Worm (Caenorhabditis elegans) whole organism, L4 larva: ENCODE measurements around the gene syp-1.

Experiments
- F10B5.3 ChIP-seq: sonication (generic microtip); optimal IDR thresholded peaks from 2 replicates; lab custom pipeline; 2016; ENCODE audit warnings: mild to moderate bottlenecking, missing genetic modification characterization, missing compliant biosample characterization
- F26F4.8 ChIP-seq: fragments of 200-800 bp; sonication (Bioruptor generic); conservative IDR thresholded peaks from 2 replicates; pipeline ENCODE4 v1.3.6; 2022; ENCODE audit warnings: missing genetic modification characterization, missing compliant biosample characterization
- F37D6.2 ChIP-seq: sonication (generic microtip); optimal IDR thresholded peaks from 2 replicates; lab custom pipeline; 2016; ENCODE audit warnings: mild to moderate bottlenecking, missing genetic modification characterization, missing compliant biosample characterization
- R02D3.7 ChIP-seq: fragments of 150-350 bp; sonication (generic microtip); optimal IDR thresholded peaks from 3 replicates; lab custom pipeline; 2014; ENCODE audit warnings: missing biosample characterization, missing genetic modification characterization
- T20F7.1 ChIP-seq: fragments of 200-800 bp; sonication (Bioruptor generic); optimal IDR thresholded peaks from 2 replicates; lab custom pipeline; 2018; ENCODE audit warnings: mild to moderate bottlenecking, missing genetic modification characterization, missing compliant biosample characterization
- T26A8.4 ChIP-seq: fragments of 200-800 bp; sonication (Bioruptor generic); IDR thresholded peaks from 2 replicates; pipeline ENCODE4 v1.3.6; 2022; ENCODE audit warnings: missing genetic modification characterization, missing compliant biosample characterization
- Y105C5A.15 ChIP-seq: fragments of 200-800 bp; sonication (Bioruptor generic); IDR thresholded peaks from 2 replicates; pipeline ENCODE4 v1.3.6; 2022; ENCODE audit warnings: missing genetic modification characterization, missing compliant biosample characterization
- Y48G9A.11 ChIP-seq: fragments of 200-800 bp; sonication (Bioruptor generic); IDR thresholded peaks from 2 replicates; pipeline ENCODE4 v1.3.6; 2022; ENCODE audit warnings: missing genetic modification reagents, missing genetic modification characterization, missing compliant biosample characterization
- Y75B8A.6 ChIP-seq: fragments of 200-800 bp; sonication (Bioruptor generic); IDR thresholded peaks from 2 replicates; pipeline ENCODE4 v1.3.6; 2022; ENCODE audit warnings: missing genetic modification reagents, missing genetic modification characterization, missing compliant biosample characterization
- aha-1 ChIP-seq: fragments of 150-350 bp; peaks from one replicate; lab custom pipeline; 2014; ENCODE audit warnings: missing biosample characterization, missing genetic modification characterization
- ama-1 ChIP-seq: fragments of 150-350 bp; optimal IDR thresholded peaks from 2 replicates; lab custom pipeline; 2014; ENCODE audit warnings: inconsistent platforms, mixed read lengths
- ceh-44 ChIP-seq: fragments of 200-800 bp; sonication (Bioruptor generic); IDR thresholded peaks from 2 replicates; pipeline ENCODE4 v1.3.6; 2022; ENCODE audit warnings: missing genetic modification reagents, missing genetic modification characterization, missing compliant biosample characterization
- ceh-62 ChIP-seq: sonication (generic microtip); optimal IDR thresholded peaks from 2 replicates; lab custom pipeline; 2017; ENCODE audit warnings: missing biosample characterization, missing genetic modification characterization
- ceh-82 ChIP-seq: sonication (generic microtip); optimal IDR thresholded peaks from 2 replicates; lab custom pipeline; 2017; ENCODE audit warnings: missing biosample characterization, missing genetic modification characterization
- cey-2 ChIP-seq: sonication (generic microtip); optimal IDR thresholded peaks from 3 replicates; lab custom pipeline; 2017; ENCODE audit warnings: missing genetic modification characterization, mild to moderate bottlenecking, missing compliant biosample characterization, antibody characterized with exemption, borderline replicate concordance; ENCODE audit not compliant: insufficient read depth
- daf-12 ChIP-seq: fragments of 150-350 bp; optimal IDR thresholded peaks from 2 replicates; lab custom pipeline; 2014; ENCODE audit warnings: missing biosample characterization, missing genetic modification reagents, missing genetic modification characterization
- daf-16 ChIP-seq, 3 experiments: sonication (generic microtip); optimal IDR thresholded peaks; 2 replicates each; lab custom pipeline; 2016 to 2017; ENCODE audit warnings: missing genetic modification characterization in 3 of 3, missing genetic modification reagents in 3 of 3, mild to moderate bottlenecking in 2 of 3, missing compliant biosample characterization in 2 of 3, missing biosample characterization in 1 of 3, moderate library complexity in 1 of 3
- daf-19 ChIP-seq: fragments of 200-800 bp; sonication (Bioruptor generic); conservative IDR thresholded peaks from 2 replicates; pipeline ENCODE4 v1.3.6; 2022; ENCODE audit warnings: missing genetic modification characterization, missing compliant biosample characterization
- dmd-8 ChIP-seq: fragments of 200-800 bp; sonication (Bioruptor generic); IDR thresholded peaks from 2 replicates; pipeline ENCODE4 v1.3.6; 2022; ENCODE audit warnings: missing genetic modification characterization, missing compliant biosample characterization
- dpl-1 ChIP-seq: fragments of 150-350 bp; optimal IDR thresholded peaks from 2 replicates; lab custom pipeline; 2014; ENCODE audit warnings: missing biosample characterization, missing genetic modification reagents, missing genetic modification characterization
- dve-1 ChIP-seq: sonication (generic microtip); optimal IDR thresholded peaks from 2 replicates; lab custom pipeline; 2017; ENCODE audit warnings: antibody characterized with exemption, mild to moderate bottlenecking, missing genetic modification characterization, missing compliant biosample characterization; ENCODE audit not compliant: insufficient read depth
- fos-1 ChIP-seq: fragments of 150-350 bp; optimal IDR thresholded peaks from 2 replicates; lab custom pipeline; 2014; ENCODE audit warnings: missing biosample characterization, missing genetic modification characterization
- hlh-30 ChIP-seq: sonication (generic microtip); optimal IDR thresholded peaks from 2 replicates; lab custom pipeline; 2017; ENCODE audit warnings: antibody characterized with exemption, mild to moderate bottlenecking, missing genetic modification characterization, missing compliant biosample characterization; ENCODE audit not compliant: insufficient read depth
- hmg-1.1 ChIP-seq: fragments of 200-800 bp; sonication (Bioruptor generic); IDR thresholded peaks from 2 replicates; pipeline ENCODE4 v1.3.6; 2022; ENCODE audit warnings: missing genetic modification reagents, missing genetic modification characterization, missing compliant biosample characterization
- lin-1 ChIP-seq: fragments of 200-800 bp; sonication (Bioruptor generic); IDR thresholded peaks from 2 replicates; pipeline ENCODE4 v1.3.6; 2022; ENCODE audit warnings: missing genetic modification reagents, missing genetic modification characterization, missing compliant biosample characterization
- lin-38 ChIP-seq: fragments of 200-800 bp; sonication (Bioruptor generic); IDR thresholded peaks from 2 replicates; pipeline ENCODE4 v1.3.6; 2022; ENCODE audit warnings: missing genetic modification reagents, missing genetic modification characterization, missing compliant biosample characterization
- lsy-2 ChIP-seq, 2 experiments: fragments of 150-350 bp in 1 of 2; sonication (generic microtip) in 1 of 2; optimal IDR thresholded peaks; 2 replicates each; lab custom pipeline; 2014 to 2017; ENCODE audit warnings: missing biosample characterization in 2 of 2, missing genetic modification characterization in 2 of 2
- mdt-29 ChIP-seq: fragments of 200-800 bp; sonication (Bioruptor generic); IDR thresholded peaks from 2 replicates; pipeline ENCODE4 v1.3.6; 2022; ENCODE audit warnings: missing genetic modification reagents, missing genetic modification characterization, missing compliant biosample characterization
- mxl-2 ChIP-seq: fragments of 200-800 bp; sonication (Bioruptor generic); conservative IDR thresholded peaks from 2 replicates; pipeline ENCODE4 v1.3.6; 2022; ENCODE audit warnings: missing genetic modification reagents, missing genetic modification characterization, missing compliant biosample characterization
- nhr-111 ChIP-seq: fragments of 200-800 bp; sonication (Bioruptor generic); optimal IDR thresholded peaks from 2 replicates; lab custom pipeline; 2018; ENCODE audit warnings: mild to moderate bottlenecking, missing genetic modification characterization, missing compliant biosample characterization
- nhr-48 ChIP-seq: sonication (generic microtip); optimal IDR thresholded peaks from 2 replicates; lab custom pipeline; 2016; ENCODE audit warnings: mild to moderate bottlenecking, missing genetic modification characterization, missing compliant biosample characterization
- nhr-76 ChIP-seq: fragments of 150-350 bp; optimal IDR thresholded peaks from 2 replicates; lab custom pipeline; 2014; ENCODE audit warnings: missing biosample characterization, missing genetic modification characterization
- nhr-77 ChIP-seq: fragments of 150-350 bp; optimal IDR thresholded peaks from 2 replicates; lab custom pipeline; 2014; ENCODE audit warnings: missing biosample characterization, missing genetic modification characterization
- php-3 ChIP-seq: fragments of 200-800 bp; sonication (Bioruptor generic); IDR thresholded peaks from 2 replicates; pipeline ENCODE4 v1.3.6; 2022; ENCODE audit warnings: missing genetic modification reagents, missing genetic modification characterization, missing compliant biosample characterization
- sdz-12 ChIP-seq: fragments of 200-800 bp; sonication (Bioruptor generic); optimal IDR thresholded peaks from 2 replicates; lab custom pipeline; 2018; ENCODE audit warnings: mild to moderate bottlenecking, missing genetic modification characterization, missing compliant biosample characterization
- skn-1 ChIP-seq: fragments of 150-350 bp; optimal IDR thresholded peaks from 2 replicates; lab custom pipeline; 2014; ENCODE audit warnings: missing biosample characterization, missing genetic modification characterization
- snpc-1.2 ChIP-seq: fragments of 200-800 bp; sonication (Bioruptor generic); IDR thresholded peaks from 2 replicates; pipeline ENCODE4 v1.3.6; 2022; ENCODE audit warnings: missing genetic modification reagents, missing genetic modification characterization, missing compliant biosample characterization
- snpc-4 ChIP-seq: fragments of 150-350 bp; optimal IDR thresholded peaks from 2 replicates; lab custom pipeline; 2014; ENCODE audit warnings: missing biosample characterization, missing genetic modification characterization
- spr-1 ChIP-seq: sonication (generic microtip); optimal IDR thresholded peaks from 2 replicates; lab custom pipeline; 2016; ENCODE audit warnings: mild to moderate bottlenecking, missing genetic modification characterization, missing compliant biosample characterization
- spr-3 ChIP-seq: fragments of 200-800 bp; sonication (Bioruptor generic); optimal IDR thresholded peaks from 2 replicates; lab custom pipeline; 2018; ENCODE audit warnings: mild to moderate bottlenecking, missing genetic modification characterization, missing compliant biosample characterization
- unc-130 ChIP-seq: sonication (generic microtip); optimal IDR thresholded peaks from 2 replicates; lab custom pipeline; 2016; ENCODE audit warnings: missing genetic modification reagents, missing genetic modification characterization, missing compliant biosample characterization
- unc-39 ChIP-seq: sonication (generic microtip); optimal IDR thresholded peaks from 2 replicates; lab custom pipeline; 2017; ENCODE audit warnings: missing biosample characterization, missing genetic modification characterization
- vab-7 ChIP-seq: fragments of 200-800 bp; sonication (Bioruptor generic); IDR thresholded peaks from 2 replicates; pipeline ENCODE4 v1.3.6; 2022; ENCODE audit warnings: missing genetic modification reagents, missing genetic modification characterization, missing compliant biosample characterization
- zfp-3 ChIP-seq: fragments of 200-800 bp; sonication (Bioruptor generic); conservative IDR thresholded peaks from 2 replicates; pipeline ENCODE4 v1.3.6; 2022; ENCODE audit warnings: missing genetic modification reagents, missing genetic modification characterization, missing compliant biosample characterization
- ztf-11 ChIP-seq: fragments of 150-350 bp; optimal IDR thresholded peaks from 2 replicates; lab custom pipeline; 2014; ENCODE audit warnings: missing biosample characterization, missing genetic modification characterization

Gene syp-1

DNA sequence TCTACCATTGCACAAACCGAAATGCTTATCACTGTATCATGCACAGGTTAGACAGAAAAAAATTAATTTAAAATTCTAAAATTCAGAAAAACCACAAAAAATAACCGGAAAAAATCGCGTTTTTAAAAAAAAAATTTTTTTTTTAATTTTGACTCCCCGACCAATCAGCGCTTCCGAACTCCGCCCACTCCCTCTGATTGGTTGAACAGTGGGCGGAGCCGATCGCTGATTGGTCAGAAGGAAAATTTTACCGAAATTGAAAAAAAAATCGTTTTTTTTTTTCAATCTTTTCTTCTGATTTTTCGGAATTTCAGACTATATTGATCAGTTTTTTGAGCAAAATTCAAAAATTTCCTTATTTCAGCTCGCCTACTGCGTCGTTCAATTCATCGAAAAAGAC, 42.7 kb upstream of the syp-1 start:
- TF ChIP-seq nhr-48 (tag; lab: Kevin White, UChicago) (no peak), ceh-82 (tag; lab: Kevin White, UChicago) (no peak), unc-130 (GFP tag; lab: Kevin White, UChicago) (no peak), daf-12 (no peak), nhr-111 (GFP tag; lab: Kevin White, UChicago) (no peak), dve-1 (tag; lab: Kevin White, UChicago) (no peak), dmd-8 (GFP tag; lab: Robert Waterston, UW) (no peak), R02D3.7 (tag; lab: Kevin White, UChicago) (no peak), unc-39 (tag; lab: Kevin White, UChicago) (no peak), dpl-1 (GFP tag; lab: Kevin White, UChicago) (no peak), zfp-3 (GFP tag; lab: Robert Waterston, UW) (no peak), nhr-77 (tag; lab: Kevin White, UChicago) (no peak)

DNA sequence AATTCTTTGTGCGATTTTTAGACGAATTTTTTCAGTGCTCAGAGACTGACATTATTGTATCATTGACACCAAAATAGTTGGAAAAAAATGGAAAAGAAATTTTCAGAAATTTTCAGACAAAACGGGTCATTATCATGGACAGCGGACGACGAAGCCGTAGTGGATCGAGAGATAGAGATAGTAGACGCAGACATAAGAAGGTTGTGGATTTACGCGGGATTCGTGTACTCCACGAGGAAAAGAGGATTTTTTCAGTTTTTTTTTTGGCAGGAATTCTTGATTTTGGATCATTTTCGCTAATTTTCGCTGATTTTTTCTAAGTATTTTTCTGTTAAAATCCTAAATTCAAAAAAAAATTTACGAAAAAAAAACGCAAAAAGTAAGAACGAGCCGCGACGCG, 36.5 kb upstream of the syp-1 start, which contains the start of gene W08G11.3:
TSS of gene W08G11.3 (plus strand) at position 107 of the 400 bp plus-strand sequence.
- TF ChIP-seq mxl-2, result no peak
- TF ChIP-seq aha-1 (tag; lab: Kevin White, UChicago), result peak; percentile 36
- no peak for TF ChIP-seq daf-19
- TF ChIP-seq R02D3.7 (tag; lab: Kevin White, UChicago), result peak; percentile 37
- peak; percentile 55 for TF ChIP-seq ama-1 (lab: Kevin White, UChicago)
- no peak for TF ChIP-seq lsy-2 (tag; optimal IDR thresholded peaks at IDR 0.05; lab: Kevin White, UChicago)
- no peak for TF ChIP-seq Y48G9A.11 (GFP tag; lab: Robert Waterston, UW)
- TF ChIP-seq T26A8.4 (GFP tag; lab: Robert Waterston, UW), result peak; percentile 58; the same call in 1 of the 2 replicates
- peak; percentile 25 for TF ChIP-seq F10B5.3 (tag; lab: Kevin White, UChicago)
- TF ChIP-seq mdt-29 (GFP tag; lab: Robert Waterston, UW), result 0 out of 2 replicates have a peak, but pooled peaks have one; percentile 29
- 0 out of 2 replicates have a peak, but pooled peaks have one; percentile 9 for TF ChIP-seq lin-38 (GFP tag; lab: Robert Waterston, UW)
- TF ChIP-seq dve-1 (tag; lab: Kevin White, UChicago), result peak; percentile 11

DNA sequence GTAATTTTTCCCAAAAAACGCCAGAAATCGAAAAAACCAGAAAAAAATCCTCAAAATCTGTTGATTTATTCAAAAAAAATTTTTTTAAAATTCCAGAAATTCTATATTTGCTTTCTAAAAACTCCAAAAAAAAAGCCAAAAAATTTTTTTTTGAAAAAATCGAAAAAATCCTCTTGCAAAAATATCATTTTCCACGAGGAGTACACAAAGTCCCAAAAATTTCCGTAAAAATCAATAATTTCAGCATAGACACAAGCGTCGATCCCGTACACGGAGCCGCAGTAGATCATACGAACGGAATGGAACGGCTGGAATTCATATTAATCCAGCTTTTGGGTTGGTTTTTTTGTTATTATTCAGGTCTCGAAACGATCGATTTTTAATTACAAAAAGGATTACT, 35.9 kb upstream of the syp-1 start:
- TF ChIP-seq spr-1 (tag; lab: Kevin White, UChicago), result no peak
- TF ChIP-seq F26F4.8 (GFP tag; lab: Robert Waterston, UW), result no peak
- TF ChIP-seq Y75B8A.6 (GFP tag; lab: Robert Waterston, UW), result no peak
- no peak for TF ChIP-seq lin-1 (GFP tag; lab: Robert Waterston, UW)
- no peak for TF ChIP-seq php-3 (GFP tag; lab: Robert Waterston, UW)
- no peak for TF ChIP-seq Y48G9A.11 (GFP tag; lab: Robert Waterston, UW)
- TF ChIP-seq hlh-30 (tag; lab: Kevin White, UChicago), result no peak
- no peak for TF ChIP-seq Y105C5A.15 (GFP tag; lab: Robert Waterston, UW)
- TF ChIP-seq vab-7 (GFP tag; lab: Robert Waterston, UW), result no peak

DNA sequence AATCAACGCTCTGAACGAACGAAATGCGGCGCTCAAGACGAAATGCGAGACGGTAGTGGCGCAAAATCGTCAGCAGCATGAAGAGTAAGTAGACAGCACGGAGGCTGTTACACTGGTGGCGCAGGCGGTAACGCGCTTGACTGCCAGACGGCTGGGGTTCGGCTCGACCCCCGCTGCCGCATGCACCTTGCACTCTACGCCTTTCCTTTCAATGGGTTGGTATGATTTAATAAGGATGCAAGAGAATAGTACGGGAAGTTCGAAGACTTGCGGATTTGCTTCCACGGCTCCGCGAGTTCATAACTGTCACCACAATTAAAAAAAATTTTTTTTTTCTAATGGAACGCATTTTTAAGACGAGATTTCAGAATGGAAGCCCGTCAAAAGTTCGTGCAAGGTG, 34.0 kb upstream of the syp-1 start:
- TF ChIP-seq snpc-1.2 (GFP tag; lab: Robert Waterston, UW) (peak; percentile 82), ceh-62 (tag; lab: Kevin White, UChicago) (no peak), snpc-4 (tag; lab: Kevin White, UChicago) (no peak), sdz-12 (GFP tag; lab: Kevin White, UChicago) (peak; percentile 69), daf-16 (GFP tag; optimal IDR thresholded peaks at IDR 0.05; lab: Kevin White, UChicago) (peak; percentile 37 to 88), daf-16 (tag; optimal IDR thresholded peaks at IDR 0.05; lab: Kevin White, UChicago) (no peak), fos-1 (no peak), unc-39 (tag; lab: Kevin White, UChicago) (no peak), ztf-11 (tag; lab: Kevin White, UChicago) (no peak), hmg-1.1 (GFP tag; lab: Robert Waterston, UW) (peak; percentile 91), cey-2 (tag; lab: Kevin White, UChicago) (no peak), nhr-76 (tag; lab: Kevin White, UChicago) (no peak), skn-1 (tag; lab: Kevin White, UChicago) (no peak), T20F7.1 (GFP tag; lab: Kevin White, UChicago) (no peak), ceh-82 (tag; lab: Kevin White, UChicago) (no peak), lin-38 (GFP tag; lab: Robert Waterston, UW) (peak; percentile 84), ceh-44 (peak; percentile 63; the same call in 1 of the 2 replicates), F37D6.2 (tag; lab: Kevin White, UChicago) (peak; percentile 39), spr-3 (GFP tag; lab: Kevin White, UChicago) (peak; percentile 83), daf-19 (no peak), nhr-111 (GFP tag; lab: Kevin White, UChicago) (peak; percentile 76)
